Worm (Caenorhabditis elegans): ENCODE data around the gene dhhc-4.

DNA sequence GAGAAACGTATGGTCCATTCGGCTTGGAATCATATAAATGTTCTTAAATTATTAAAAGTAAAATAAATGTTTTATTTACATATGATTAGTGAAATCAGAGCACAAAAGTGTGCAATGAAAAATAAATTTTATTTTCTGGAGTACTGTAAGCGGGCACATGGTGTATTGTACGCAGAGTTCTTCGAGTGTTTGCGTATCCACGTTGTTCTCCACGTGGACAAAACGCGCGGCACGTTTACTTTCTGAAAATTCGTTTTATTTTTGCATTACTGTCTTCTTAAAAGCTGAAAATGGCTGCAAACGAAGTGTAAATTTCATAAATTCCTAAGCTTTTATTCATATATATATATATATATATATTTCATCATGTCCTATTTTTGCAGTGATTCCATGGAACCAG lies 35.0 kb downstream of the dhhc-4 start:
- TF ChIP-seq mdl-1 (tag; optimal IDR thresholded peaks at IDR 0.05), result no peak
- no peak for TF ChIP-seq nhr-77 (tag; optimal IDR thresholded peaks at IDR 0.05)
- no peak for TF ChIP-seq ztf-11 (tag; optimal IDR thresholded peaks at IDR 0.05)
- TF ChIP-seq fkh-10 (GFP tag; optimal IDR thresholded peaks at IDR 0.05), result no peak
- no peak for TF ChIP-seq egl-27 (tag; optimal IDR thresholded peaks at IDR 0.05)
- TF ChIP-seq ztf-4 (tag; optimal IDR thresholded peaks at IDR 0.05), result no peak
- TF ChIP-seq elt-3 (tag; optimal IDR thresholded peaks at IDR 0.05), result no peak
- TF ChIP-seq elt-1 (tag; optimal IDR thresholded peaks at IDR 0.05), result no peak
- TF ChIP-seq nhr-11 (tag; optimal IDR thresholded peaks at IDR 0.05), result no peak
- no peak for TF ChIP-seq ama-1 (optimal IDR thresholded peaks at IDR 0.05)
- TF ChIP-seq nhr-76 (tag; optimal IDR thresholded peaks at IDR 0.05), result no peak

All from whole organism, L3 larva.